Fruit fly (Drosophila melanogaster): ENCODE measurements around the gene Vps36.

- TF ChIP-seq sage (GFP tag; optimal IDR thresholded peaks at IDR 0.05) (no peak), tai (GFP tag; optimal IDR thresholded peaks at IDR 0.05) (no peak)
Measured at dm6 chr3L:13486041-13486859, 26.7 kb downstream of the Vps36 start, which contains the start of the genes Abp1 and Tgi.

Data from whole organism, wandering third instar larva.